Fruit fly (Drosophila melanogaster): ENCODE data around the gene Cog3.

Gene Cog3

dm6 chr2L:3438078-3438477, 18.8 kb downstream of the Cog3 start:
- TF ChIP-seq noc (tag; optimal IDR thresholded peaks at IDR 0.05) = no peak

- no peak for TF ChIP-seq noc (tag; optimal IDR thresholded peaks at IDR 0.05)
Measured at dm6 chr2L:3437068-3437467, 19.8 kb downstream of the Cog3 start.

dm6 chr2L:3436347-3436746, 20.5 kb downstream of the Cog3 start:
- no peak for TF ChIP-seq noc (tag; optimal IDR thresholded peaks at IDR 0.05)

- TF ChIP-seq noc (tag; optimal IDR thresholded peaks at IDR 0.05) = no peak
Measured at dm6 chr2L:3435086-3435485, 21.8 kb downstream of the Cog3 start.

- no peak for TF ChIP-seq noc (tag; optimal IDR thresholded peaks at IDR 0.05)
Measured at dm6 chr2L:3428419-3429097, 28.3 kb downstream of the Cog3 start.

- no peak for TF ChIP-seq noc (tag; optimal IDR thresholded peaks at IDR 0.05)
Measured at dm6 chr2L:3426669-3427232, 30.1 kb downstream of the Cog3 start, which contains the start of gene Pgant2. Gene Pgant2, minus strand, starts transcription at chr2L:3426719.

- TF ChIP-seq noc (tag; optimal IDR thresholded peaks at IDR 0.05) = no peak
Measured at dm6 chr2L:3425947-3426346, 30.9 kb downstream of the Cog3 start.

- TF ChIP-seq noc (tag; optimal IDR thresholded peaks at IDR 0.05) = no peak
Measured at dm6 chr2L:3422753-3423152, 34.1 kb downstream of the Cog3 start.

dm6 chr2L:3417613-3418012, 39.3 kb downstream of the Cog3 start:
- no peak for TF ChIP-seq noc (tag; optimal IDR thresholded peaks at IDR 0.05)

dm6 chr2L:3416527-3417304, 40.1 kb downstream of the Cog3 start, which contains the start of gene CG31952:
Gene CG31952, plus strand, starts transcription at chr2L:3416693.
- peak; percentile 2 for TF ChIP-seq noc (tag; optimal IDR thresholded peaks at IDR 0.05)

dm6 chr2L:3410260-3410659, 46.6 kb downstream of the Cog3 start, which contains the start of gene CG8840:
Gene CG8840, plus strand, starts transcription at chr2L:3410560.
- TF ChIP-seq noc (tag; optimal IDR thresholded peaks at IDR 0.05) = no peak

- no peak for TF ChIP-seq noc (tag; optimal IDR thresholded peaks at IDR 0.05)
Measured at dm6 chr2L:3407722-3408121, 49.1 kb downstream of the Cog3 start.

All from whole organism, larva.